5 fruit fly cellular contexts compared by ENCODE assay signal in the genomic region with DNA sequence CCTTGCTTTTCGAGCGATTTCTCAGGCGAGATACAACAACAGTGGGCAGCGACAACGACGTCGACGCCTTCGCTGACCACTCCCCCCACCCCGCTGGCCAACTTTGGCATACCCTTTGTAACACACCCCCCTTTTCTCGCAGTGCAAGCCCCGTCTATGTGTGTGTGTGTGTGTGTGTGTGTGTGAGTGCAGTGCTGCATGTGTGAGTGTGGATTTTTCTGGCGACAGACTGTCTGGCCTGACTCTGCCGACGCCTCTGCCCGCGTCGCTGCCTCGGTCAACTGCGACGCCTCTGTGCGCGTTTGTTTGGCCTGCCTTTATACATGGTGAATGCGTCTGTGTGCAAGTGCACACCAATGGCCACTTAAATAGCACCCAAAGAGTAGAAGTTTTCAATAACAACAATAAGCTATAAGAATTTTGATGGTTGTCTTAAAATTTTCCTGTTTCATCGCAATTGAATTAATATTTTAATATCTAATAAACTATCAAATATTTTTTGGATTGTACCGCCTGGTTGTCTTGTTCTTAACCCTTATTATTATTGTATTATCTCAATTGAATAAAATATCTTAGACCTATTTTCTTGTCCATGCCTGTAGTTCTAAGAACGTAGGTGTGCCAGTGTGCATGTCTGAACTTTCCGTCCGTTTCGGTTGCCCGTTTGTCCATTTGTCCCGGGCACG.
A peak's percentile ranks its signal among the peaks of the same experiment; 100 is the strongest.
TF ChIP-seq lines count a peak whose summit lies in the region.

No protein-coding gene starts in this region.

TF ChIP-seq in whole organism, adult, 20 proteins besides CTCF, POLR2A, EP300 and RAD21 (continued from another document):
- TF ChIP-seq CG33017 (tag; optimal IDR thresholded peaks at IDR 0.05; lab: Kevin White, UChicago) (peak; percentile 92), CG7045 (GFP tag; optimal IDR thresholded peaks at IDR 0.05; lab: Kevin White, UChicago) (peak; percentile 89), Clk (GFP tag; optimal IDR thresholded peaks at IDR 0.05; lab: Kevin White, UChicago) (peak; percentile 74), bab1 (GFP tag; optimal IDR thresholded peaks at IDR 0.05; lab: Kevin White, UChicago) (peak; percentile 93)
TF ChIP-seq in whole organism, adult: peak in this region for 18.

TF ChIP-seq in whole organism, embryonic, 481 proteins besides CTCF, POLR2A, EP300 and RAD21 (continued from another document and continues in another):
- TF ChIP-seq BtbVII (GFP tag; optimal IDR thresholded peaks at IDR 0.05; lab: Kevin White, UChicago): peak; percentile 86
- TF ChIP-seq CG10209 (GFP tag; optimal IDR thresholded peaks at IDR 0.05; lab: Kevin White, UChicago): peak; percentile 89
- no peak for TF ChIP-seq Scr (GFP tag; IDR thresholded peaks at IDR 0.05; lab: Robert Waterston, UW; ENCODE audit: partially characterized antibody)
- TF ChIP-seq CG9932 (GFP tag; IDR thresholded peaks at IDR 0.05; lab: Robert Waterston, UW): no peak
- TF ChIP-seq CG11560 (tag; IDR thresholded peaks at IDR 0.05; lab: Robert Waterston, UW): 0 out of 3 replicates have a peak, but pooled peaks have one; percentile 46
- peak; percentile 89 for TF ChIP-seq crol (GFP tag; IDR thresholded peaks at IDR 0.05; lab: Robert Waterston, UW)
- no peak for TF ChIP-seq ham (GFP tag; IDR thresholded peaks at IDR 0.05; lab: Robert Waterston, UW)
- TF ChIP-seq Sry-β (GFP tag; optimal IDR thresholded peaks at IDR 0.05; lab: Kevin White, UChicago): peak; percentile 60
- peak; percentile 49 for TF ChIP-seq stwl (tag; optimal IDR thresholded peaks at IDR 0.05; lab: Kevin White, UChicago)
- TF ChIP-seq CG13424 (tag; optimal IDR thresholded peaks at IDR 0.05; lab: Kevin White, UChicago): peak; percentile 95
- TF ChIP-seq CG15011 (GFP tag; optimal IDR thresholded peaks at IDR 0.05; lab: Kevin White, UChicago): peak; percentile 79
- no peak for TF ChIP-seq NC2α (GFP tag; optimal IDR thresholded peaks at IDR 0.05; lab: Kevin White, UChicago)
- TF ChIP-seq gcm (GFP tag; optimal IDR thresholded peaks at IDR 0.05; lab: Kevin White, UChicago): peak; percentile 96
- peak; percentile 68; the same call in 1 of the 2 replicates for TF ChIP-seq CG14441 (GFP tag; IDR thresholded peaks at IDR 0.05; lab: Robert Waterston, UW)
- TF ChIP-seq Usf (GFP tag; optimal IDR thresholded peaks at IDR 0.05; lab: Kevin White, UChicago): peak; percentile 40
- no peak for TF ChIP-seq CG6791 (GFP tag; IDR thresholded peaks at IDR 0.05; lab: Robert Waterston, UW; ENCODE audit: partially characterized antibody)
- TF ChIP-seq CG17186 (GFP tag; optimal IDR thresholded peaks at IDR 0.05; lab: Kevin White, UChicago): peak; percentile 23
- TF ChIP-seq CG12155 (GFP tag; optimal IDR thresholded peaks at IDR 0.05; lab: Kevin White, UChicago): peak; percentile 54
- peak; percentile 32; the same call in 1 of the 2 replicates for TF ChIP-seq slbo (GFP tag; IDR thresholded peaks at IDR 0.05; lab: Robert Waterston, UW)
- no peak for TF ChIP-seq Sry-δ (GFP tag; optimal IDR thresholded peaks at IDR 0.05; lab: Kevin White, UChicago)
- no peak for TF ChIP-seq NFAT (GFP tag; IDR thresholded peaks at IDR 0.05; lab: Robert Waterston, UW)
- TF ChIP-seq gfzf (GFP tag; optimal IDR thresholded peaks at IDR 0.05; lab: Kevin White, UChicago): no peak
- TF ChIP-seq p53 (GFP tag; optimal IDR thresholded peaks at IDR 0.05; lab: Kevin White, UChicago): no peak
- TF ChIP-seq chif (GFP tag; optimal IDR thresholded peaks at IDR 0.05; lab: Kevin White, UChicago): peak; percentile 2 to 56
- no peak for TF ChIP-seq gcm2 (GFP tag; optimal IDR thresholded peaks at IDR 0.05; lab: Kevin White, UChicago)
- TF ChIP-seq hbn (GFP tag; IDR thresholded peaks at IDR 0.05; lab: Robert Waterston, UW; ENCODE audit: partially characterized antibody): no peak
- peak; percentile 81 for TF ChIP-seq CG30431 (GFP tag; optimal IDR thresholded peaks at IDR 0.05; lab: Kevin White, UChicago)
- peak; percentile 95 for TF ChIP-seq CG2678 (tag; optimal IDR thresholded peaks at IDR 0.05; lab: Kevin White, UChicago)
- peak; percentile 53 for TF ChIP-seq pfk (GFP tag; optimal IDR thresholded peaks at IDR 0.05; lab: Kevin White, UChicago)

TF ChIP-seq in whole organism, prepupa, 60 proteins besides CTCF, POLR2A, EP300 and RAD21 (continued from another document and continues in another):
- TF ChIP-seq Hr39 (GFP tag; optimal IDR thresholded peaks at IDR 0.05; lab: Kevin White, UChicago): peak; percentile 49
- TF ChIP-seq fd85E (GFP tag; optimal IDR thresholded peaks at IDR 0.05; lab: Kevin White, UChicago): no peak
- TF ChIP-seq CG7368 (GFP tag; optimal IDR thresholded peaks at IDR 0.05; lab: Kevin White, UChicago): peak; percentile 69
- peak; percentile 71 for TF ChIP-seq Lpt (GFP tag; optimal IDR thresholded peaks at IDR 0.05; lab: Kevin White, UChicago)
- peak; percentile 89 for TF ChIP-seq esn (GFP tag; optimal IDR thresholded peaks at IDR 0.05; lab: Kevin White, UChicago)
- peak; percentile 70 for TF ChIP-seq CG31627 (GFP tag; optimal IDR thresholded peaks at IDR 0.05; lab: Kevin White, UChicago)
- TF ChIP-seq CG9139 (GFP tag; optimal IDR thresholded peaks at IDR 0.05; lab: Kevin White, UChicago): peak; percentile 88
- peak; percentile 82 for TF ChIP-seq CG1621 (tag; optimal IDR thresholded peaks at IDR 0.05; lab: Kevin White, UChicago)
- TF ChIP-seq dsx (GFP tag; optimal IDR thresholded peaks at IDR 0.05; lab: Kevin White, UChicago; ENCODE audit: poor library complexity, severe bottlenecking): peak; percentile 93
- TF ChIP-seq CG6163 (GFP tag; IDR thresholded peaks at IDR 0.05; lab: Robert Waterston, UW): peak; percentile 90
- TF ChIP-seq net (GFP tag; optimal IDR thresholded peaks at IDR 0.05; lab: Kevin White, UChicago): peak; percentile 82
- peak; percentile 54 for TF ChIP-seq Ets21C (GFP tag; optimal IDR thresholded peaks at IDR 0.05; lab: Kevin White, UChicago)
- TF ChIP-seq Eip75B (GFP tag; optimal IDR thresholded peaks at IDR 0.05; lab: Kevin White, UChicago): peak; percentile 55
- TF ChIP-seq Eip78C (GFP tag; lab: Kevin White, UChicago): peak; percentile 98
- TF ChIP-seq lz (GFP tag; optimal IDR thresholded peaks at IDR 0.05; lab: Kevin White, UChicago): peak; percentile 80
- peak; percentile 92 for TF ChIP-seq CG6276 (GFP tag; optimal IDR thresholded peaks at IDR 0.05; lab: Kevin White, UChicago)
- TF ChIP-seq Smox (GFP tag; optimal IDR thresholded peaks at IDR 0.05; lab: Kevin White, UChicago): peak; percentile 85
- TF ChIP-seq CG15336 (GFP tag; IDR thresholded peaks at IDR 0.05; lab: Robert Waterston, UW): peak; percentile 95
- TF ChIP-seq Hr38 (GFP tag; optimal IDR thresholded peaks at IDR 0.05; lab: Kevin White, UChicago): no peak
- TF ChIP-seq ss (GFP tag; optimal IDR thresholded peaks at IDR 0.05; lab: Kevin White, UChicago): peak; percentile 92 to 93
- TF ChIP-seq CG34406 (GFP tag; optimal IDR thresholded peaks at IDR 0.05; lab: Kevin White, UChicago): peak; percentile 91
- TF ChIP-seq spab (GFP tag; optimal IDR thresholded peaks at IDR 0.05; lab: Kevin White, UChicago): peak; percentile 87
- peak; percentile 75 for TF ChIP-seq vri (GFP tag; optimal IDR thresholded peaks at IDR 0.05; lab: Kevin White, UChicago)
- TF ChIP-seq CG8632 (GFP tag; optimal IDR thresholded peaks at IDR 0.05; lab: Kevin White, UChicago): peak; percentile 87
- TF ChIP-seq cyc (GFP tag; optimal IDR thresholded peaks at IDR 0.05; lab: Kevin White, UChicago): peak; percentile 73
- peak; percentile 91 for TF ChIP-seq CG10669 (GFP tag; optimal IDR thresholded peaks at IDR 0.05; lab: Kevin White, UChicago)
- peak; percentile 84 for TF ChIP-seq Gug (GFP tag; IDR thresholded peaks at IDR 0.05; lab: Robert Waterston, UW)
- peak; percentile 64 to 75 for TF ChIP-seq salr (GFP tag; optimal IDR thresholded peaks at IDR 0.05; lab: Kevin White, UChicago)
- peak; percentile 89 for TF ChIP-seq OdsH (GFP tag; optimal IDR thresholded peaks at IDR 0.05; lab: Kevin White, UChicago)
- peak; percentile 87 for TF ChIP-seq Met (GFP tag; optimal IDR thresholded peaks at IDR 0.05; lab: Kevin White, UChicago)

TF ChIP-seq in whole organism, pupa, 21 proteins besides CTCF, POLR2A, EP300 and RAD21 (continued from another document):
- no peak for TF ChIP-seq rn (GFP tag; IDR thresholded peaks at IDR 0.05; lab: Robert Waterston, UW)
- TF ChIP-seq EcR (GFP tag; optimal IDR thresholded peaks at IDR 0.05; lab: Kevin White, UChicago): no peak
- peak; percentile 95 for TF ChIP-seq CG8159 (tag; optimal IDR thresholded peaks at IDR 0.05; lab: Kevin White, UChicago)
TF ChIP-seq in whole organism, pupa: peak in this region for 19.

TF ChIP-seq in whole organism, wandering third instar larva, 38 proteins besides CTCF, POLR2A, EP300 and RAD21 (continued from another document):
- peak; percentile 46 for TF ChIP-seq dsf (GFP tag; optimal IDR thresholded peaks at IDR 0.05; lab: Kevin White, UChicago; ENCODE audit: borderline replicate concordance)
- no peak for TF ChIP-seq jim (GFP tag; optimal IDR thresholded peaks at IDR 0.05; lab: Kevin White, UChicago)
- peak; percentile 64 for TF ChIP-seq ey (GFP tag; optimal IDR thresholded peaks at IDR 0.05; lab: Kevin White, UChicago)
- peak; percentile 50 for TF ChIP-seq tai (GFP tag; optimal IDR thresholded peaks at IDR 0.05; lab: Kevin White, UChicago)
- TF ChIP-seq h (GFP tag; optimal IDR thresholded peaks at IDR 0.05; lab: Kevin White, UChicago): peak; percentile 91
- peak; percentile 81 for TF ChIP-seq psq (GFP tag; optimal IDR thresholded peaks at IDR 0.05; lab: Kevin White, UChicago)
- peak; percentile 48 for TF ChIP-seq Jra (GFP tag; optimal IDR thresholded peaks at IDR 0.05; lab: Kevin White, UChicago)
- no peak for TF ChIP-seq dl (GFP tag; optimal IDR thresholded peaks at IDR 0.05; lab: Kevin White, UChicago; ENCODE audit: insufficient read depth in 1 of 2, partially characterized antibody in 2 of 2)
- peak; percentile 75 for TF ChIP-seq br (GFP tag; optimal IDR thresholded peaks at IDR 0.05; lab: Kevin White, UChicago)
- TF ChIP-seq sage (GFP tag; optimal IDR thresholded peaks at IDR 0.05; lab: Kevin White, UChicago): peak; percentile 81
- no peak for TF ChIP-seq GATAd (GFP tag; optimal IDR thresholded peaks at IDR 0.05; lab: Kevin White, UChicago)
- TF ChIP-seq sv (GFP tag; optimal IDR thresholded peaks at IDR 0.05; lab: Kevin White, UChicago): peak; percentile 14
- TF ChIP-seq woc (GFP tag; optimal IDR thresholded peaks at IDR 0.05; lab: Kevin White, UChicago): peak; percentile 36
- no peak for TF ChIP-seq Hr83 (GFP tag; optimal IDR thresholded peaks at IDR 0.05; lab: Kevin White, UChicago; ENCODE audit: poor library complexity, severe bottlenecking)
- TF ChIP-seq Vsx2 (GFP tag; optimal IDR thresholded peaks at IDR 0.05; lab: Kevin White, UChicago; ENCODE audit: partially characterized antibody): no peak
